Worm (Caenorhabditis elegans) whole organism, L3 larva: ENCODE results near the gene Y32B12B.4.

Source experiments
- R02D3.7 ChIP-seq: fragments of 150-350 bp; optimal IDR thresholded peaks from 2 replicates; lab custom pipeline; 2014; ENCODE audit warnings: missing biosample characterization, missing genetic modification characterization
- ZK546.5 ChIP-seq: sonication (generic microtip); optimal IDR thresholded peaks from 2 replicates; lab custom pipeline; 2017; ENCODE audit warnings: missing biosample characterization, missing genetic modification characterization
- aly-2 ChIP-seq: fragments of 150-350 bp; optimal IDR thresholded peaks from 2 replicates; lab custom pipeline; 2014; ENCODE audit warnings: missing biosample characterization, missing genetic modification characterization
- ama-1 ChIP-seq: fragments of 150-350 bp; optimal IDR thresholded peaks from 2 replicates; lab custom pipeline; 2018
- ceh-16 ChIP-seq: sonication (generic microtip); optimal IDR thresholded peaks from 2 replicates; lab custom pipeline; 2017; ENCODE audit warnings: missing biosample characterization, missing genetic modification characterization
- ceh-28 ChIP-seq: fragments of 150-350 bp; optimal IDR thresholded peaks from 2 replicates; lab custom pipeline; 2014; ENCODE audit warnings: missing biosample characterization, missing genetic modification reagents, missing genetic modification characterization
- ceh-82 ChIP-seq: fragments of 150-350 bp; optimal IDR thresholded peaks from 2 replicates; lab custom pipeline; 2014; ENCODE audit warnings: missing biosample characterization, missing genetic modification characterization
- ceh-9 ChIP-seq: sonication (generic microtip); optimal IDR thresholded peaks from 2 replicates; lab custom pipeline; 2018; ENCODE audit warnings: missing biosample characterization, missing genetic modification characterization
- daf-12 ChIP-seq: fragments of 150-350 bp; optimal IDR thresholded peaks from 2 replicates; lab custom pipeline; 2014; ENCODE audit warnings: missing biosample characterization, missing genetic modification reagents, missing genetic modification characterization
- egl-27 ChIP-seq: sonication (generic microtip); optimal IDR thresholded peaks from 4 replicates; lab custom pipeline; 2017; ENCODE audit warnings: missing biosample characterization, missing genetic modification reagents, missing genetic modification characterization
- elt-1 ChIP-seq: fragments of 150-350 bp; optimal IDR thresholded peaks from 2 replicates; lab custom pipeline; 2014; ENCODE audit warnings: missing biosample characterization, missing genetic modification characterization
- elt-3 ChIP-seq, 3 experiments: fragments of 150-350 bp in 1 of 3; sonication (generic microtip) in 2 of 3; optimal IDR thresholded peaks; 2 replicates in 2 of 3; 4 replicates in 1 of 3; lab custom pipeline; 2014 to 2017; ENCODE audit warnings: missing biosample characterization in 3 of 3, missing genetic modification characterization in 3 of 3
- eor-1 ChIP-seq, 2 experiments: fragments of 150-350 bp; optimal IDR thresholded peaks; 2 replicates each; lab custom pipeline; 2014 to 2018; ENCODE audit warnings: missing biosample characterization in 2 of 2, missing genetic modification characterization in 2 of 2
- fkh-10 ChIP-seq: sonication (generic microtip); optimal IDR thresholded peaks from 2 replicates; lab custom pipeline; 2017; ENCODE audit warnings: missing biosample characterization, missing genetic modification reagents, missing genetic modification characterization
- fkh-2 ChIP-seq: fragments of 150-350 bp; optimal IDR thresholded peaks from 2 replicates; lab custom pipeline; 2014; ENCODE audit warnings: missing biosample characterization, missing genetic modification reagents, missing genetic modification characterization
- fos-1 ChIP-seq: fragments of 150-350 bp; optimal IDR thresholded peaks from 2 replicates; lab custom pipeline; 2014; ENCODE audit warnings: missing biosample characterization, missing genetic modification characterization
- hmg-11 ChIP-seq: sonication (generic microtip); optimal IDR thresholded peaks from 2 replicates; lab custom pipeline; 2016; ENCODE audit warnings: missing genetic modification characterization, missing compliant biosample characterization
- jun-1 ChIP-seq: fragments of 150-350 bp; optimal IDR thresholded peaks from 2 replicates; lab custom pipeline; 2014; ENCODE audit warnings: missing biosample characterization, missing genetic modification reagents, missing genetic modification characterization
- lin-15B ChIP-seq: fragments of 150-350 bp; optimal IDR thresholded peaks from 2 replicates; lab custom pipeline; 2014; ENCODE audit warnings: missing biosample characterization, missing genetic modification characterization
- lin-39 ChIP-seq: fragments of 150-350 bp; optimal IDR thresholded peaks from 2 replicates; lab custom pipeline; 2018; ENCODE audit warnings: missing biosample characterization, missing genetic modification reagents, missing genetic modification characterization
- lsy-12 ChIP-seq: sonication (generic microtip); optimal IDR thresholded peaks from 2 replicates; lab custom pipeline; 2016; ENCODE audit warnings: mild to moderate bottlenecking, missing genetic modification characterization, missing compliant biosample characterization
- mml-1 ChIP-seq: fragments of 150-350 bp; sonication (generic microtip); optimal IDR thresholded peaks from 3 replicates; lab custom pipeline; 2014; ENCODE audit warnings: missing biosample characterization, missing genetic modification characterization
- nhr-11 ChIP-seq: fragments of 150-350 bp; optimal IDR thresholded peaks from 2 replicates; lab custom pipeline; 2014; ENCODE audit warnings: missing biosample characterization, missing genetic modification characterization
- nhr-12 ChIP-seq: fragments of 150-350 bp; optimal IDR thresholded peaks from 2 replicates; lab custom pipeline; 2014; ENCODE audit warnings: missing biosample characterization, missing genetic modification characterization
- nhr-23 ChIP-seq: fragments of 150-350 bp; optimal IDR thresholded peaks from 2 replicates; lab custom pipeline; 2014; ENCODE audit warnings: missing biosample characterization, missing genetic modification reagents, missing genetic modification characterization
- nhr-237 ChIP-seq: fragments of 150-350 bp; optimal IDR thresholded peaks from 2 replicates; lab custom pipeline; 2014; ENCODE audit warnings: missing biosample characterization, missing genetic modification characterization
- nhr-25 ChIP-seq: sonication (generic microtip); optimal IDR thresholded peaks from 2 replicates; lab custom pipeline; 2017; ENCODE audit warnings: missing biosample characterization, missing genetic modification characterization
- nhr-28 ChIP-seq: fragments of 150-350 bp; optimal IDR thresholded peaks from 2 replicates; lab custom pipeline; 2014; ENCODE audit warnings: missing biosample characterization, missing genetic modification characterization
- nhr-43 ChIP-seq: sonication (generic microtip); optimal IDR thresholded peaks from 2 replicates; lab custom pipeline; 2016; ENCODE audit warnings: mild to moderate bottlenecking, missing genetic modification characterization, missing compliant biosample characterization; ENCODE audit not compliant: poor library complexity, severe bottlenecking
- nhr-67 ChIP-seq: fragments of 150-350 bp; optimal IDR thresholded peaks from 2 replicates; lab custom pipeline; 2014; ENCODE audit warnings: missing biosample characterization, missing genetic modification characterization
- nhr-76 ChIP-seq: fragments of 150-350 bp; sonication (generic microtip); optimal IDR thresholded peaks from 5 replicates; lab custom pipeline; 2014; ENCODE audit warnings: missing biosample characterization, missing genetic modification characterization
- pha-4 ChIP-seq: fragments of 150-350 bp; optimal IDR thresholded peaks from 2 replicates; lab custom pipeline; 2014; ENCODE audit warnings: missing biosample characterization, missing genetic modification reagents, missing genetic modification characterization
- pqm-1 ChIP-seq: fragments of 150-350 bp; optimal IDR thresholded peaks from 2 replicates; lab custom pipeline; 2017; ENCODE audit warnings: missing biosample characterization, missing genetic modification characterization, inconsistent platforms
- sea-2 ChIP-seq: fragments of 150-350 bp; sonication (generic microtip); optimal IDR thresholded peaks from 4 replicates; lab custom pipeline; 2014; ENCODE audit warnings: missing biosample characterization, missing genetic modification reagents, missing genetic modification characterization
- tbx-2 ChIP-seq: sonication (generic microtip); optimal IDR thresholded peaks from 2 replicates; lab custom pipeline; 2016; ENCODE audit warnings: mild to moderate bottlenecking, missing genetic modification characterization, missing compliant biosample characterization
- unc-39 ChIP-seq: sonication (generic microtip); optimal IDR thresholded peaks from 4 replicates; lab custom pipeline; 2017; ENCODE audit warnings: missing biosample characterization, missing genetic modification characterization
- ztf-11 ChIP-seq: fragments of 150-350 bp; optimal IDR thresholded peaks from 2 replicates; lab custom pipeline; 2014; ENCODE audit warnings: missing biosample characterization, missing genetic modification characterization
- ztf-4 ChIP-seq: fragments of 150-350 bp; optimal IDR thresholded peaks from 2 replicates; lab custom pipeline; 2014; ENCODE audit warnings: missing biosample characterization, missing genetic modification characterization

Y32B12B.4 gene

ce11 chrV:16526858-16527257, 26.3 kb upstream of the Y32B12B.4 start, which contains the start of gene F36D3.8:
Gene F36D3.8, plus strand, starts transcription at chrV:16527158.
- TF ChIP-seq fkh-2 (no peak), R02D3.7 (tag; lab: Kevin White, UChicago) (no peak), egl-27 (no peak), aly-2 (no peak), daf-12 (tag; lab: Kevin White, UChicago) (no peak), fkh-10 (no peak), ceh-9 (tag; lab: Kevin White, UChicago) (no peak), elt-3 (tag; optimal IDR thresholded peaks at IDR 0.05; lab: Kevin White, UChicago) (no peak), nhr-12 (tag; lab: Kevin White, UChicago) (no peak), tbx-2 (tag; lab: Kevin White, UChicago) (no peak), lin-39 (no peak), jun-1 (tag; lab: Kevin White, UChicago) (no peak), ztf-4 (tag; lab: Kevin White, UChicago) (no peak), nhr-23 (tag; lab: Kevin White, UChicago) (no peak), ZK546.5 (tag; lab: Kevin White, UChicago) (no peak), unc-39 (no peak), mml-1 (tag; lab: Kevin White, UChicago) (no peak), nhr-25 (no peak), nhr-11 (tag; lab: Kevin White, UChicago) (no peak)

ce11 chrV:16527796-16528195, 25.3 kb upstream of the Y32B12B.4 start, which contains the start of gene F36D3.16:
Gene F36D3.16, plus strand, starts transcription at chrV:16528096.
- TF ChIP-seq nhr-28 (tag; lab: Kevin White, UChicago) (no peak), nhr-11 (tag; lab: Kevin White, UChicago) (no peak), R02D3.7 (tag; lab: Kevin White, UChicago) (no peak), ceh-28 (tag; lab: Kevin White, UChicago) (no peak), lin-39 (no peak), hmg-11 (tag; lab: Kevin White, UChicago) (no peak), sea-2 (GFP tag; lab: Kevin White, UChicago) (no peak), lin-15B (tag; lab: Kevin White, UChicago) (no peak), ceh-82 (tag; lab: Kevin White, UChicago) (no peak), aly-2 (no peak), fos-1 (tag; lab: Kevin White, UChicago) (no peak), daf-12 (tag; lab: Kevin White, UChicago) (no peak), pha-4 (tag; lab: Kevin White, UChicago) (no peak), nhr-237 (no peak), ama-1 (no peak), ceh-9 (tag; lab: Kevin White, UChicago) (no peak), nhr-23 (tag; lab: Kevin White, UChicago) (no peak), tbx-2 (tag; lab: Kevin White, UChicago) (no peak), elt-1 (tag; lab: Kevin White, UChicago) (no peak), fkh-10 (no peak)

ce11 chrV:16534000-16534399, 19.1 kb upstream of the Y32B12B.4 start, which contains the start of gene cpr-2:
Gene cpr-2, minus strand, starts transcription at chrV:16534100.
- TF ChIP-seq lin-15B (tag; lab: Kevin White, UChicago) (no peak), lsy-12 (no peak), ztf-11 (tag; lab: Kevin White, UChicago) (no peak), nhr-237 (no peak), eor-1 (tag; optimal IDR thresholded peaks at IDR 0.05; lab: Kevin White, UChicago) (no peak), egl-27 (no peak), nhr-43 (tag; lab: Kevin White, UChicago) (no peak), pqm-1 (no peak), nhr-23 (tag; lab: Kevin White, UChicago) (no peak), nhr-28 (tag; lab: Kevin White, UChicago) (no peak), elt-1 (tag; lab: Kevin White, UChicago) (no peak), nhr-76 (no peak), ceh-9 (tag; lab: Kevin White, UChicago) (no peak)

ce11 chrV:16535172-16535571, 18.0 kb upstream of the Y32B12B.4 start, which contains the start of gene Y32B12B.8:
Gene Y32B12B.8, plus strand, starts transcription at chrV:16535472.
- TF ChIP-seq nhr-67 (tag; lab: Kevin White, UChicago) (no peak), unc-39 (no peak), lin-39 (no peak), ceh-16 (tag; lab: Kevin White, UChicago) (no peak), aly-2 (no peak), tbx-2 (tag; lab: Kevin White, UChicago) (no peak), ztf-11 (tag; lab: Kevin White, UChicago) (no peak), nhr-23 (tag; lab: Kevin White, UChicago) (no peak), nhr-25 (no peak), pha-4 (tag; lab: Kevin White, UChicago) (no peak), fkh-10 (no peak), ZK546.5 (tag; lab: Kevin White, UChicago) (no peak)
